Fruit fly (Drosophila melanogaster) whole organism, embryonic: ENCODE measurements around the gene sunn.
A peak's percentile ranks its signal among the peaks of the same experiment; 100 is the strongest.

Experiments
- Aef1 ChIP-seq: fragments of 200-800 bp; sonication (Bioruptor generic); IDR thresholded peaks from 3 replicates; pipeline ENCODE4 v1.3.6; 2022; ENCODE audit warnings: missing biosample characterization, missing genetic modification characterization
- B-H2 ChIP-seq: fragments of 200-800 bp; sonication (Bioruptor generic); optimal IDR thresholded peaks from 2 replicates; lab custom pipeline; 2018; ENCODE audit warnings: missing biosample characterization, mild to moderate bottlenecking, missing genetic modification characterization
- Bteb2 ChIP-seq: fragments of 200-800 bp; sonication (Bioruptor generic); optimal IDR thresholded peaks from 2 replicates; lab custom pipeline; 2016; ENCODE audit warnings: missing biosample characterization, missing genetic modification characterization
- CG11093 ChIP-seq: fragments of 200-800 bp; sonication (Bioruptor generic); IDR thresholded peaks from 3 replicates; pipeline ENCODE4 v1.3.6; 2022; ENCODE audit warnings: missing biosample characterization, missing genetic modification characterization
- CG12769 ChIP-seq: fragments of 200-800 bp; sonication (Bioruptor generic); optimal IDR thresholded peaks from 2 replicates; lab custom pipeline; 2019; ENCODE audit warnings: missing biosample characterization, mild to moderate bottlenecking, missing genetic modification characterization, moderate library complexity
- CG14441 ChIP-seq: fragments of 200-800 bp; sonication (Bioruptor generic); IDR thresholded peaks from 2 replicates; pipeline ENCODE4 v1.3.6; 2022; ENCODE audit warnings: missing biosample characterization, missing genetic modification characterization
- CG15696 ChIP-seq: fragments of 200-800 bp; sonication (Bioruptor generic); optimal IDR thresholded peaks from 2 replicates; lab custom pipeline; 2019; ENCODE audit warnings: missing biosample characterization, mild to moderate bottlenecking, missing genetic modification characterization, moderate library complexity
- CG1832 ChIP-seq: fragments of 200-800 bp; sonication (Bioruptor generic); optimal IDR thresholded peaks from 2 replicates; lab custom pipeline; 2017; ENCODE audit warnings: missing biosample characterization, mild to moderate bottlenecking, missing genetic modification characterization, inconsistent platforms
- CG2889 ChIP-seq: fragments of 200-800 bp; sonication (Bioruptor generic); IDR thresholded peaks from 3 replicates; pipeline ENCODE4 v1.3.6; 2022; ENCODE audit warnings: missing biosample characterization, missing genetic modification characterization
- CG43689 ChIP-seq: fragments of 200-800 bp; sonication (Bioruptor generic); IDR thresholded peaks from 2 replicates; pipeline ENCODE4 v1.3.6; 2022; ENCODE audit warnings: missing biosample characterization, missing genetic modification characterization
- CG4730 ChIP-seq: fragments of 200-800 bp; sonication (Bioruptor generic); IDR thresholded peaks from 2 replicates; pipeline ENCODE4 v1.3.6; 2022; ENCODE audit warnings: missing biosample characterization, missing genetic modification characterization
- CG6683 ChIP-seq: fragments of 200-800 bp; sonication (Bioruptor generic); optimal IDR thresholded peaks from 2 replicates; lab custom pipeline; 2017; ENCODE audit warnings: missing biosample characterization, mild to moderate bottlenecking, missing genetic modification characterization, missing genetic modification reagents
- CG6813 ChIP-seq: fragments of 200-800 bp; sonication (Bioruptor generic); optimal IDR thresholded peaks from 2 replicates; lab custom pipeline; 2017; ENCODE audit warnings: missing biosample characterization, missing genetic modification characterization, mild to moderate bottlenecking, moderate library complexity, missing genetic modification reagents
- CG7786 ChIP-seq: fragments of 200-800 bp; sonication (Bioruptor generic); optimal IDR thresholded peaks from 2 replicates; lab custom pipeline; 2016; ENCODE audit warnings: missing biosample characterization, missing genetic modification characterization
- CG8089 ChIP-seq: fragments of 200-800 bp; sonication (Bioruptor generic); optimal IDR thresholded peaks from 3 replicates; lab custom pipeline; 2016; ENCODE audit warnings: missing biosample characterization, missing genetic modification characterization
- CG8765 ChIP-seq: fragments of 200-800 bp; sonication (Bioruptor generic); IDR thresholded peaks from 2 replicates; pipeline ENCODE4 v1.3.6; 2022; ENCODE audit warnings: missing biosample characterization, missing genetic modification characterization
- Dp ChIP-seq: fragments of 200-800 bp; sonication (Bioruptor generic); optimal IDR thresholded peaks from 2 replicates; lab custom pipeline; 2018; ENCODE audit warnings: missing biosample characterization, mild to moderate bottlenecking, missing genetic modification characterization, moderate library complexity
- Hand ChIP-seq: fragments of 200-800 bp; sonication (Bioruptor generic); optimal IDR thresholded peaks from 2 replicates; lab custom pipeline; 2017; ENCODE audit warnings: mild to moderate bottlenecking, missing biosample characterization, missing genetic modification reagents, missing genetic modification characterization
- HmgD ChIP-seq: fragments of 200-800 bp; sonication (Bioruptor generic); optimal IDR thresholded peaks from 3 replicates; lab custom pipeline; 2016; ENCODE audit warnings: missing biosample characterization, missing genetic modification characterization
- Meics ChIP-seq: fragments of 200-800 bp; sonication (Bioruptor generic); optimal IDR thresholded peaks from 2 replicates; lab custom pipeline; 2017; ENCODE audit warnings: missing biosample characterization, mild to moderate bottlenecking, missing genetic modification characterization
- Neu2 ChIP-seq: fragments of 200-800 bp; sonication (Bioruptor generic); optimal IDR thresholded peaks from 3 replicates; lab custom pipeline; 2016; ENCODE audit warnings: missing biosample characterization, missing genetic modification characterization, borderline replicate concordance
- Optix ChIP-seq: fragments of 200-800 bp; sonication (Bioruptor generic); IDR thresholded peaks from 3 replicates; pipeline ENCODE4 v1.3.6; 2022; ENCODE audit warnings: missing biosample characterization, missing genetic modification characterization
- Rfx ChIP-seq: fragments of 200-800 bp; sonication (Bioruptor generic); IDR thresholded peaks from 2 replicates; pipeline ENCODE4 v1.3.6; 2022; ENCODE audit warnings: missing biosample characterization, missing genetic modification characterization
- Sry-δ ChIP-seq: fragments of 200-800 bp; sonication (Bioruptor generic); optimal IDR thresholded peaks from 2 replicates; lab custom pipeline; 2016; ENCODE audit warnings: missing biosample characterization, missing genetic modification characterization
- Usf ChIP-seq: fragments of 200-800 bp; sonication (Bioruptor generic); optimal IDR thresholded peaks from 2 replicates; lab custom pipeline; 2017; ENCODE audit warnings: missing genotype, missing biosample characterization, missing genetic modification characterization
- ac ChIP-seq: fragments of 200-800 bp; sonication (Bioruptor generic); optimal IDR thresholded peaks from 3 replicates; lab custom pipeline; 2017; ENCODE audit warnings: missing biosample characterization, mild to moderate bottlenecking, missing genetic modification characterization
- ato ChIP-seq: fragments of 200-800 bp; sonication (Bioruptor generic); IDR thresholded peaks from 2 replicates; pipeline ENCODE4 v1.3.6; 2022; ENCODE audit warnings: missing biosample characterization, missing genetic modification characterization; ENCODE audit not compliant: partially characterized antibody
- bcd ChIP-seq: fragments of 200-800 bp; sonication (Bioruptor generic); optimal IDR thresholded peaks from 2 replicates; lab custom pipeline; 2017; ENCODE audit warnings: missing biosample characterization, mild to moderate bottlenecking, missing genetic modification characterization
- dan ChIP-seq: fragments of 200-800 bp; sonication (Bioruptor generic); IDR thresholded peaks from 2 replicates; pipeline ENCODE4 v1.3.6; 2022; ENCODE audit warnings: missing biosample characterization, missing genetic modification characterization
- disco-r ChIP-seq: fragments of 200-800 bp; sonication (Bioruptor generic); optimal IDR thresholded peaks from 2 replicates; lab custom pipeline; 2016; ENCODE audit warnings: missing biosample characterization, missing genetic modification characterization
- dm ChIP-seq: fragments of 200-800 bp; sonication (Bioruptor generic); optimal IDR thresholded peaks from 3 replicates; lab custom pipeline; 2016; ENCODE audit warnings: missing biosample characterization, missing genetic modification characterization
- dmrt11E ChIP-seq: fragments of 200-800 bp; sonication (Bioruptor generic); optimal IDR thresholded peaks from 3 replicates; lab custom pipeline; 2018; ENCODE audit warnings: missing biosample characterization, mild to moderate bottlenecking, missing genetic modification characterization, moderate library complexity
- gsb ChIP-seq: fragments of 200-800 bp; sonication (Bioruptor generic); IDR thresholded peaks from 2 replicates; pipeline ENCODE4 v1.3.6; 2022; ENCODE audit warnings: missing biosample characterization, missing genetic modification characterization
- kay ChIP-seq: fragments of 200-800 bp; sonication (Bioruptor generic); optimal IDR thresholded peaks from 2 replicates; lab custom pipeline; 2016; ENCODE audit warnings: missing biosample characterization, missing genetic modification characterization
- ken ChIP-seq: fragments of 200-800 bp; sonication (Bioruptor generic); IDR thresholded peaks from 3 replicates; pipeline ENCODE4 v1.3.6; 2022; ENCODE audit warnings: missing biosample characterization, missing genetic modification characterization
- odd ChIP-seq: fragments of 200-800 bp; sonication (Bioruptor generic); optimal IDR thresholded peaks from 2 replicates; lab custom pipeline; 2017; ENCODE audit warnings: missing biosample characterization, mild to moderate bottlenecking, missing genetic modification characterization
- org-1 ChIP-seq: fragments of 200-800 bp; sonication (Bioruptor generic); optimal IDR thresholded peaks from 2 replicates; lab custom pipeline; 2017; ENCODE audit warnings: missing biosample characterization, missing genetic modification characterization
- rib ChIP-seq: fragments of 200-800 bp; sonication (Bioruptor generic); IDR thresholded peaks from 2 replicates; pipeline ENCODE4 v1.3.6; 2022; ENCODE audit warnings: missing biosample characterization, missing genetic modification characterization
- shn ChIP-seq: fragments of 200-800 bp; sonication (Bioruptor generic); optimal IDR thresholded peaks from 3 replicates; lab custom pipeline; 2016; ENCODE audit warnings: missing biosample characterization, missing genetic modification characterization
- sqz ChIP-seq: fragments of 200-800 bp; sonication (Bioruptor generic); optimal IDR thresholded peaks from 3 replicates; lab custom pipeline; 2018; ENCODE audit warnings: missing biosample characterization, mild to moderate bottlenecking, missing genetic modification characterization
- stwl ChIP-seq: fragments of 200-800 bp; sonication (Bioruptor generic); optimal IDR thresholded peaks from 3 replicates; lab custom pipeline; 2018; ENCODE audit warnings: missing biosample characterization, mild to moderate bottlenecking, missing genetic modification characterization, moderate library complexity
- tio ChIP-seq: fragments of 200-800 bp; sonication (Bioruptor generic); optimal IDR thresholded peaks from 2 replicates; lab custom pipeline; 2017; ENCODE audit warnings: missing biosample characterization, missing genetic modification characterization, inconsistent platforms
- tll ChIP-seq, 2 experiments: fragments of 200-800 bp in 1 of 2; fragments of >200 bp in 1 of 2; sonication (Bioruptor generic) in 1 of 2; optimal IDR thresholded peaks; 2 replicates each; lab custom pipeline; 2017 to 2019; ENCODE audit warnings: missing biosample characterization in 2 of 2, missing genetic modification characterization in 2 of 2, mild to moderate bottlenecking in 1 of 2, moderate library complexity in 1 of 2
- tup ChIP-seq: fragments of 200-800 bp; sonication (Bioruptor generic); optimal IDR thresholded peaks from 2 replicates; lab custom pipeline; 2016; ENCODE audit warnings: missing biosample characterization, mild to moderate bottlenecking, missing genetic modification characterization, moderate library complexity

Gene sunn

DNA sequence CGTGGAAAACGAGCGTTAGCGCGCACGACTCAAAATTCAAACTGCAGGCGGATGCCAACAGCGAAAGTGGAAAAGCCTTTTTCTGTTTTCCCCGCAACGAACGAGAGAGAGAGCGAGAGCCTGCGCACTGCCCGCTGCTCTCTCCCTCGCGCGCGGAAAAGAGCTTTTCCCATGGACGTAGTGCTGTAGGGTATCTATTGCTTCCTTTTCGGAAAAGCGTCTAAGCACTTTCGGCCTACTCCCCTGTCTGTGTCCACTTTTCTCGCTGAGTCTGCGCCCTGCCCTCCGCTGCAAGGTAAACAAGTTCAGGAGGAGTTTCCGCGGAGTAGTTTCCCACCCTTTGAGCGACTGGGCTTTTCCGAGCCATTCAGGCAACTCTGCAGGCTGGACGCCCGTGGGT, 47.9 kb upstream of the sunn start, which contains the start of gene CG32085 (continued):
- peak; percentile 54; the same call in 1 of the 2 replicates for TF ChIP-seq CG4730 (GFP tag; lab: Robert Waterston, UW)
- TF ChIP-seq dm (GFP tag; lab: Kevin White, UChicago), result peak; percentile 4
- TF ChIP-seq gsb (GFP tag; lab: Robert Waterston, UW), result 0 out of 2 replicates have a peak, but pooled peaks have one; percentile 49
- TF ChIP-seq rib (GFP tag; lab: Robert Waterston, UW), result peak; percentile 51; the same call in 1 of the 2 replicates
- TF ChIP-seq kay (GFP tag; lab: Kevin White, UChicago), result peak; percentile 30
- peak; percentile 50 for TF ChIP-seq CG6813
- TF ChIP-seq CG2889 (GFP tag; lab: Robert Waterston, UW), result 0 out of 3 replicates have a peak, but pooled peaks have one; percentile 59
- peak; percentile 62 for TF ChIP-seq CG7786 (GFP tag; lab: Kevin White, UChicago)
- TF ChIP-seq CG12769 (tag; lab: Kevin White, UChicago), result peak; percentile 83
- TF ChIP-seq Bteb2, result peak; percentile 20
- TF ChIP-seq odd (GFP tag; lab: Kevin White, UChicago), result peak; percentile 5
- TF ChIP-seq Optix, result no peak
- TF ChIP-seq Hand (GFP tag; lab: Kevin White, UChicago), result peak; percentile 62
- TF ChIP-seq org-1 (GFP tag; lab: Kevin White, UChicago), result peak; percentile 23
- peak; percentile 69 for TF ChIP-seq CG14441 (GFP tag; lab: Robert Waterston, UW)
- TF ChIP-seq Usf (GFP tag; lab: Kevin White, UChicago), result peak; percentile 10
- no peak for TF ChIP-seq HmgD
- no peak for TF ChIP-seq CG43689 (GFP tag; lab: Robert Waterston, UW)
- TF ChIP-seq Meics (GFP tag; lab: Kevin White, UChicago), result peak; percentile 76
- no peak for TF ChIP-seq tio (GFP tag; lab: Kevin White, UChicago)
- TF ChIP-seq ac (GFP tag; lab: Kevin White, UChicago), result no peak
- TF ChIP-seq B-H2 (GFP tag; lab: Kevin White, UChicago), result peak; percentile 48
- TF ChIP-seq tll (GFP tag; optimal IDR thresholded peaks at IDR 0.05; lab: Kevin White, UChicago), result no peak
- TF ChIP-seq ato (GFP tag; lab: Robert Waterston, UW), result no peak
- no peak for TF ChIP-seq stwl (tag; lab: Kevin White, UChicago)
- TF ChIP-seq CG8765, result no peak
- TF ChIP-seq Aef1, result no peak
- TF ChIP-seq shn (GFP tag; lab: Kevin White, UChicago), result peak; percentile 42
- peak; percentile 6 for TF ChIP-seq Sry-δ (GFP tag; lab: Kevin White, UChicago)
- TF ChIP-seq Dp, result peak; percentile 12
- peak; percentile 51 for TF ChIP-seq CG1832 (GFP tag; lab: Kevin White, UChicago)
- no peak for TF ChIP-seq CG8089 (GFP tag; lab: Kevin White, UChicago)
- TF ChIP-seq CG11093 (GFP tag; lab: Robert Waterston, UW), result no peak
- TF ChIP-seq disco-r, result no peak
- no peak for TF ChIP-seq sqz (GFP tag; lab: Kevin White, UChicago)
- peak; percentile 93 for TF ChIP-seq Rfx (GFP tag; lab: Robert Waterston, UW)
- TF ChIP-seq Neu2 (GFP tag; lab: Kevin White, UChicago), result no peak
- TF ChIP-seq dan, result no peak; the same call in 1 of the 2 replicates
- TF ChIP-seq CG15696 (tag; lab: Kevin White, UChicago), result no peak
- peak; percentile 48; the same call in 1 of the 3 replicates for TF ChIP-seq ken
- peak; percentile 44 for TF ChIP-seq CG6683 (GFP tag; lab: Kevin White, UChicago)
- TF ChIP-seq bcd (GFP tag; lab: Kevin White, UChicago), result peak; percentile 61
- TF ChIP-seq dmrt11E (tag; lab: Kevin White, UChicago), result no peak
- TF ChIP-seq tup (GFP tag; lab: Kevin White, UChicago), result peak; percentile 27
